Worm (Caenorhabditis elegans): ENCODE data around the gene max-2.

DNA sequence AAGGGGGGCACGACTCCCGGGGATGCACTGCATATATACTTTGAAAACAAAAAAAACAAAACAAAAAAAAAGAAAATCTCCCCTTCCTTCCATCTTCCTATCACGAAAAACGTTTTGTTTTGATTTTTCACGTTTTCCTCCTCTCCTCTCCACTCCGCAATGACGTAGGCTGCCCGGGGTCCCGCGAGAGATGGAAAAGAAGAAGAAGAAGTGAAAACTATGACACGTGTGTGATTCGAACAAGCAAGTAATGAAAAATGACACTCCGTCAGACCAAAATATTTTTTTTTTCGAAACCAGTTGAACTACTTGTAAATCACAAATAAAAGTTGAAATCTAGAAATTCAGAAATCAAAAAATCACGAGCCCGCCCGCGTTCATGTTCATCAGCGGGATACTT is 39.6 kb upstream of the max-2 start:
- TF ChIP-seq dao-5 (tag; optimal IDR thresholded peaks at IDR 0.05) (no peak), him-1 (tag; optimal IDR thresholded peaks at IDR 0.05) (no peak)
